Worm (Caenorhabditis elegans) whole organism, late embryonic: ENCODE results near the gene srpa-72.
A peak's percentile ranks its signal among the peaks of the same experiment; 100 is the strongest.

Source experiments
- C38D4.7 ChIP-seq: fragments of 200-800 bp; sonication (Bioruptor generic); optimal IDR thresholded peaks from 2 replicates; lab custom pipeline; 2018; ENCODE audit warnings: mild to moderate bottlenecking, missing genetic modification characterization, moderate library complexity, missing compliant biosample characterization
- T23F11.4 ChIP-seq: fragments of 200-800 bp; sonication (Bioruptor generic); optimal IDR thresholded peaks from 2 replicates; lab custom pipeline; 2018; ENCODE audit warnings: mild to moderate bottlenecking, missing genetic modification characterization, missing compliant biosample characterization
- Y22D7AL.16 ChIP-seq: sonication (generic microtip); optimal IDR thresholded peaks from 2 replicates; lab custom pipeline; 2016; ENCODE audit warnings: missing genetic modification characterization, missing compliant biosample characterization
- ceh-18 ChIP-seq: sonication (generic microtip); optimal IDR thresholded peaks from 2 replicates; lab custom pipeline; 2016; ENCODE audit warnings: missing genetic modification characterization, missing compliant biosample characterization
- ceh-19 ChIP-seq: fragments of 200-800 bp; sonication (Bioruptor generic); optimal IDR thresholded peaks from 2 replicates; lab custom pipeline; 2018; ENCODE audit warnings: mild to moderate bottlenecking, missing genetic modification characterization, missing compliant biosample characterization
- ceh-22 ChIP-seq: sonication (generic microtip); optimal IDR thresholded peaks from 2 replicates; lab custom pipeline; 2017; ENCODE audit warnings: missing biosample characterization, missing genetic modification characterization
- ceh-30 ChIP-seq: fragments of 150-350 bp; optimal IDR thresholded peaks from 2 replicates; lab custom pipeline; 2014; ENCODE audit warnings: missing biosample characterization, missing genetic modification characterization
- ceh-34 ChIP-seq: sonication (generic microtip); optimal IDR thresholded peaks from 2 replicates; lab custom pipeline; 2016; ENCODE audit warnings: mild to moderate bottlenecking, missing genetic modification characterization, missing compliant biosample characterization
- ceh-48 ChIP-seq: sonication (generic microtip); optimal IDR thresholded peaks from 2 replicates; lab custom pipeline; 2016; ENCODE audit warnings: missing genetic modification characterization, inconsistent platforms, missing compliant biosample characterization
- che-1 ChIP-seq: sonication (generic microtip); optimal IDR thresholded peaks from 2 replicates; lab custom pipeline; 2016; ENCODE audit warnings: mild to moderate bottlenecking, missing genetic modification characterization, missing compliant biosample characterization
- dmd-4 ChIP-seq: sonication (generic microtip); optimal IDR thresholded peaks from 2 replicates; lab custom pipeline; 2016; ENCODE audit warnings: borderline replicate concordance, missing genetic modification characterization, missing compliant biosample characterization
- dve-1 ChIP-seq: sonication (generic microtip); optimal IDR thresholded peaks from 2 replicates; lab custom pipeline; 2017; ENCODE audit warnings: antibody characterized with exemption, mild to moderate bottlenecking, missing genetic modification characterization, missing compliant biosample characterization
- elt-2 ChIP-seq: sonication (generic microtip); optimal IDR thresholded peaks from 2 replicates; lab custom pipeline; 2016; ENCODE audit warnings: missing genetic modification reagents, missing genetic modification characterization, missing compliant biosample characterization
- elt-4 ChIP-seq: sonication (generic microtip); optimal IDR thresholded peaks from 2 replicates; lab custom pipeline; 2016; ENCODE audit warnings: missing genetic modification characterization, missing compliant biosample characterization
- ets-4 ChIP-seq: sonication (generic microtip); optimal IDR thresholded peaks from 2 replicates; lab custom pipeline; 2016; ENCODE audit warnings: missing genetic modification characterization, missing compliant biosample characterization
- fkh-6 ChIP-seq: sonication (generic microtip); optimal IDR thresholded peaks from 2 replicates; lab custom pipeline; 2016; ENCODE audit warnings: missing genetic modification characterization, missing compliant biosample characterization
- gmeb-2 ChIP-seq: sonication (generic microtip); optimal IDR thresholded peaks from 2 replicates; lab custom pipeline; 2016; ENCODE audit warnings: missing genetic modification characterization, inconsistent platforms, missing compliant biosample characterization
- hlh-15 ChIP-seq: sonication (generic microtip); optimal IDR thresholded peaks from 2 replicates; lab custom pipeline; 2016; ENCODE audit warnings: missing genetic modification characterization, missing compliant biosample characterization
- hlh-8 ChIP-seq: sonication (generic microtip); optimal IDR thresholded peaks from 2 replicates; lab custom pipeline; 2016; ENCODE audit warnings: missing genotype, missing genetic modification characterization, missing compliant biosample characterization
- lin-11 ChIP-seq: fragments of 200-800 bp; sonication (Bioruptor generic); optimal IDR thresholded peaks from 2 replicates; lab custom pipeline; 2018; ENCODE audit warnings: mild to moderate bottlenecking, missing genetic modification characterization, missing compliant biosample characterization
- mec-3 ChIP-seq: sonication (generic microtip); optimal IDR thresholded peaks from 2 replicates; lab custom pipeline; 2016; ENCODE audit warnings: borderline replicate concordance, missing genetic modification characterization, missing compliant biosample characterization
- nhr-232 ChIP-seq: sonication (generic microtip); optimal IDR thresholded peaks from 2 replicates; lab custom pipeline; 2016; ENCODE audit warnings: missing genetic modification characterization, missing compliant biosample characterization
- pat-9 ChIP-seq: fragments of 200-800 bp; sonication (Bioruptor generic); optimal IDR thresholded peaks from 2 replicates; lab custom pipeline; 2018; ENCODE audit warnings: mild to moderate bottlenecking, missing genetic modification characterization, moderate library complexity, missing compliant biosample characterization
- pax-1 ChIP-seq: fragments of 150-350 bp; optimal IDR thresholded peaks from 2 replicates; lab custom pipeline; 2014; ENCODE audit warnings: missing biosample characterization, missing genetic modification characterization
- pqm-1 ChIP-seq: sonication (generic microtip); optimal IDR thresholded peaks from 2 replicates; lab custom pipeline; 2016; ENCODE audit warnings: missing genetic modification characterization, missing compliant biosample characterization
- ref-2 ChIP-seq: sonication (generic microtip); optimal IDR thresholded peaks from 2 replicates; lab custom pipeline; 2016; ENCODE audit warnings: missing genetic modification characterization, missing compliant biosample characterization
- sox-2 ChIP-seq: fragments of 200-800 bp; sonication (Bioruptor generic); IDR thresholded peaks from 2 replicates; pipeline ENCODE4 v1.3.6; 2022; ENCODE audit warnings: missing genetic modification reagents, missing genetic modification characterization, missing compliant biosample characterization
- sox-4 ChIP-seq: sonication (generic microtip); optimal IDR thresholded peaks from 2 replicates; lab custom pipeline; 2017; ENCODE audit warnings: mild to moderate bottlenecking, missing genetic modification characterization, inconsistent platforms, missing compliant biosample characterization
- tbx-2 ChIP-seq: sonication (generic microtip); optimal IDR thresholded peaks from 2 replicates; lab custom pipeline; 2016; ENCODE audit warnings: missing genetic modification characterization, missing compliant biosample characterization
- tbx-7 ChIP-seq: sonication (generic microtip); optimal IDR thresholded peaks from 2 replicates; lab custom pipeline; 2016; ENCODE audit warnings: missing genotype, missing genetic modification characterization, missing compliant biosample characterization
- ttx-3 ChIP-seq: sonication (generic microtip); optimal IDR thresholded peaks from 2 replicates; lab custom pipeline; 2016; ENCODE audit warnings: missing genetic modification reagents, missing genetic modification characterization, missing compliant biosample characterization
- unc-3 ChIP-seq, 2 experiments: fragments of 200-800 bp in 1 of 2; sonication (Bioruptor generic) in 1 of 2; sonication (generic microtip) in 1 of 2; conservative IDR thresholded peaks in 1 of 2; optimal IDR thresholded peaks in 1 of 2; 2 replicates each; pipeline versions ENCODE4 v1.3.6 to Lab custom; 2016 to 2022; ENCODE audit warnings: missing compliant biosample characterization in 2 of 2, missing genetic modification characterization in 2 of 2, missing genetic modification reagents in 1 of 2
- unc-42 ChIP-seq: sonication (generic microtip); optimal IDR thresholded peaks from 2 replicates; lab custom pipeline; 2016; ENCODE audit warnings: missing genotype, missing genetic modification characterization, missing compliant biosample characterization
- unc-55 ChIP-seq: sonication (generic microtip); optimal IDR thresholded peaks from 2 replicates; lab custom pipeline; 2017; ENCODE audit warnings: missing biosample characterization, missing genetic modification reagents, missing genetic modification characterization
- unc-86 ChIP-seq: sonication (generic microtip); optimal IDR thresholded peaks from 2 replicates; lab custom pipeline; 2016; ENCODE audit warnings: missing genetic modification characterization, missing compliant biosample characterization
- zip-5 ChIP-seq: sonication (generic microtip); optimal IDR thresholded peaks from 2 replicates; lab custom pipeline; 2016; ENCODE audit warnings: missing genetic modification characterization, missing compliant biosample characterization

The srpa-72 gene

ce11 chrII:2752536-2752935 is 34.7 kb upstream of the srpa-72 start, which contains the start of gene F29A7.6 (continued):
- TF ChIP-seq ceh-22 (tag; lab: Kevin White, UChicago) (no peak), che-1 (tag; lab: Kevin White, UChicago) (peak; percentile 2), ceh-18 (tag; lab: Kevin White, UChicago) (no peak), dmd-4 (tag; lab: Kevin White, UChicago) (no peak), tbx-2 (tag; lab: Kevin White, UChicago) (peak; percentile 77), ets-4 (tag; lab: Kevin White, UChicago) (peak; percentile 68), ceh-30 (tag; lab: Kevin White, UChicago) (peak; percentile 16), elt-2 (tag; lab: Kevin White, UChicago) (no peak), nhr-232 (no peak), Y22D7AL.16 (tag; lab: Kevin White, UChicago) (no peak), ref-2 (tag; lab: Kevin White, UChicago) (no peak), lin-11 (tag; lab: Kevin White, UChicago) (no peak), pqm-1 (no peak), ceh-19 (GFP tag; lab: Kevin White, UChicago) (no peak), dve-1 (no peak), unc-3 (GFP tag; conservative IDR thresholded peaks at IDR 0.05; lab: Robert Waterston, UW) (no peak), unc-3 (tag; optimal IDR thresholded peaks at IDR 0.05; lab: Kevin White, UChicago) (no peak), sox-2 (GFP tag; lab: Robert Waterston, UW) (no peak), unc-42 (tag; lab: Kevin White, UChicago) (peak; percentile 81), tbx-7 (peak; percentile 68), ttx-3 (tag; lab: Kevin White, UChicago) (no peak), pax-1 (tag; lab: Kevin White, UChicago) (no peak), hlh-8 (tag; lab: Kevin White, UChicago) (no peak), unc-55 (GFP tag; lab: Kevin White, UChicago) (no peak), C38D4.7 (no peak), ceh-34 (tag; lab: Kevin White, UChicago) (peak; percentile 43), fkh-6 (tag; lab: Kevin White, UChicago) (no peak), elt-4 (tag; lab: Kevin White, UChicago) (no peak), ceh-48 (tag; lab: Kevin White, UChicago) (no peak), T23F11.4 (GFP tag; lab: Kevin White, UChicago) (no peak)

DNA sequence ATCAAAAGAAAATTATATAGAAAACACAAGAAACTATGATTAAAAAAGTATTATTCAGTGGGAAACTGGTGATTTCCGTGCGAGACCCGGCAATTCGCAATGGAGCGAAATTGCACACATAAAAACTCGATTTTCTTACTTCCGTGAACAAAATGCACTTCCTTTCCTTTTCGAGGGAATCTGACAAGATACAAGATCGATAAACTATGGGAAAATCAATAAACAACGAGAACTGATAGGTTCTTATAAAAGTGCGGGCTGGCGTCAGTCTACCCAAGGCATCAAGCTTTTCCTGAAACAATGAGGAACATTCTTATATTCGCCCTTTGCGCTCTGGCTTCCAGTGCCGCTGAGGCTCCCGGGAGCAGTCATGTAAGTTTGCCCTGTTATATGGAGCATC is 34.3 kb upstream of the srpa-72 start, which contains the start of gene F29A7.3:
Gene F29A7.3, plus strand, starts transcription at position 301 of the 400 bp plus-strand sequence.
- no peak for TF ChIP-seq hlh-8 (tag; lab: Kevin White, UChicago)
- no peak for TF ChIP-seq gmeb-2 (tag; lab: Kevin White, UChicago)
- TF ChIP-seq ceh-48 (tag; lab: Kevin White, UChicago): peak; percentile 8

DNA sequence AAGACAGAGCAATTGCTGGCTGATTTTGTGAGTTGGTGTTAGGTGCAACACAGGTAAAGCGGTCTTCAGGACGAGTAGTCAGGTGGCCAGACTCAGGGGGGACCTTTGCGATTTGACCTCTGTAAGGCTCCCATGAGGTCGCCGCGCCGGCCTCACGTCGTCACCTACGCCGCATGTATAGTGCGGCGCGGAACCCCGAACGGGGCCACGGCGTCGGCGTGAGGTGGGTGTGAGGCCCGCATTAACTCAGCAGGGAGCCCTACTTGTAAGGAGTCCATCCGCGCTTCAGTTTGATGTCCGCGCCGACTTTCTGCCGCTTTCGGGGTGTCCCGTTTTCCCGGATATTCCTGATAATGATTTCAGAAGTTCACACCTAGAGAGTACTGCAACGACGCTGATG is 32.7 kb upstream of the srpa-72 start:
- no peak for TF ChIP-seq Y22D7AL.16 (tag; lab: Kevin White, UChicago)
- peak; percentile 29 for TF ChIP-seq elt-4 (tag; lab: Kevin White, UChicago)

- TF ChIP-seq zip-5 (tag; lab: Kevin White, UChicago): no peak
- TF ChIP-seq sox-4 (tag; lab: Kevin White, UChicago): no peak
- TF ChIP-seq gmeb-2 (tag; lab: Kevin White, UChicago): no peak
- TF ChIP-seq elt-4 (tag; lab: Kevin White, UChicago): no peak
- no peak for TF ChIP-seq pat-9 (tag; lab: Kevin White, UChicago)
- TF ChIP-seq T23F11.4 (GFP tag; lab: Kevin White, UChicago): no peak
- no peak for TF ChIP-seq unc-3 (GFP tag; conservative IDR thresholded peaks at IDR 0.05; lab: Robert Waterston, UW)
- TF ChIP-seq unc-3 (tag; optimal IDR thresholded peaks at IDR 0.05; lab: Kevin White, UChicago): no peak
- TF ChIP-seq che-1 (tag; lab: Kevin White, UChicago): no peak
- no peak for TF ChIP-seq ceh-30 (tag; lab: Kevin White, UChicago)
- no peak for TF ChIP-seq mec-3 (tag; lab: Kevin White, UChicago)
- no peak for TF ChIP-seq ets-4 (tag; lab: Kevin White, UChicago)
- TF ChIP-seq hlh-15: no peak
- TF ChIP-seq unc-86 (tag; lab: Kevin White, UChicago): no peak
Observed at ce11 chrII:2756351-2756750, 30.9 kb upstream of the srpa-72 start.
